Worm (Caenorhabditis elegans) whole organism, L1 larva: ENCODE data around the gene T06E4.7.

ENCODE experiments used
- ama-1 ChIP-seq: fragments of 150-350 bp; optimal IDR thresholded peaks from 2 replicates; lab custom pipeline; 2014
- egl-13 ChIP-seq: sonication (generic microtip); optimal IDR thresholded peaks from 2 replicates; lab custom pipeline; 2016; ENCODE audit warnings: missing genotype, missing genetic modification reagents, missing genetic modification characterization, missing compliant biosample characterization
- egl-27 ChIP-seq, 2 experiments: fragments of 150-350 bp in 1 of 2; sonication (generic microtip); optimal IDR thresholded peaks; 3 replicates each; lab custom pipeline; 2017 to 2018; ENCODE audit warnings: missing biosample characterization in 2 of 2, missing genetic modification characterization in 2 of 2, missing genetic modification reagents in 2 of 2
- mab-9 ChIP-seq: fragments of 200-800 bp; sonication (Bioruptor generic); IDR thresholded peaks from 2 replicates; pipeline ENCODE4 v1.3.6; 2022; ENCODE audit warnings: missing genetic modification reagents, missing genetic modification characterization, missing compliant biosample characterization
- mef-2 ChIP-seq: fragments of 150-350 bp; optimal IDR thresholded peaks from 2 replicates; lab custom pipeline; 2014; ENCODE audit warnings: missing biosample characterization, missing genetic modification characterization
- nhr-11 ChIP-seq: fragments of 150-350 bp; optimal IDR thresholded peaks from 2 replicates; lab custom pipeline; 2014; ENCODE audit warnings: missing biosample characterization, missing genetic modification characterization
- nhr-12 ChIP-seq: sonication (generic microtip); optimal IDR thresholded peaks from 2 replicates; lab custom pipeline; 2017; ENCODE audit warnings: missing biosample characterization, missing genetic modification characterization
- nhr-20 ChIP-seq: sonication (generic microtip); optimal IDR thresholded peaks from 2 replicates; lab custom pipeline; 2016; ENCODE audit warnings: mild to moderate bottlenecking, missing genetic modification characterization, missing compliant biosample characterization
- nhr-71 ChIP-seq: sonication (generic microtip); optimal IDR thresholded peaks from 2 replicates; lab custom pipeline; 2016; ENCODE audit warnings: mild to moderate bottlenecking, missing genetic modification characterization, moderate library complexity, missing compliant biosample characterization
- snpc-4 ChIP-seq: fragments of 150-350 bp; optimal IDR thresholded peaks from 2 replicates; lab custom pipeline; 2014; ENCODE audit warnings: missing biosample characterization, missing genetic modification characterization
- sox-4 ChIP-seq: sonication (generic microtip); optimal IDR thresholded peaks from 2 replicates; lab custom pipeline; 2016; ENCODE audit warnings: missing genetic modification characterization, missing compliant biosample characterization
- sptf-1 ChIP-seq: fragments of 150-350 bp; optimal IDR thresholded peaks from 2 replicates; lab custom pipeline; 2014; ENCODE audit warnings: missing biosample characterization, missing genetic modification characterization
- unc-86 ChIP-seq: sonication (generic microtip); optimal IDR thresholded peaks from 2 replicates; lab custom pipeline; 2016; ENCODE audit warnings: missing genetic modification characterization, missing compliant biosample characterization
- vab-15 ChIP-seq: sonication (generic microtip); optimal IDR thresholded peaks from 2 replicates; lab custom pipeline; 2017; ENCODE audit warnings: missing genotype, mild to moderate bottlenecking, missing genetic modification characterization, missing compliant biosample characterization

ce11 chrV:9620417-9620816 is 5.8 kb upstream of the T06E4.7 start:
- no peak for TF ChIP-seq vab-15 (tag; lab: Kevin White, UChicago)
- no peak for TF ChIP-seq ama-1
- TF ChIP-seq mab-9 (GFP tag; lab: Robert Waterston, UW) = no peak
- TF ChIP-seq egl-27 (tag; optimal IDR thresholded peaks at IDR 0.05; lab: Kevin White, UChicago) = no peak
- no peak for TF ChIP-seq nhr-20
- TF ChIP-seq nhr-12 (tag; lab: Kevin White, UChicago) = no peak
- TF ChIP-seq nhr-11 = no peak
- no peak for TF ChIP-seq sptf-1 (tag; lab: Kevin White, UChicago)
- TF ChIP-seq nhr-71 = no peak
- TF ChIP-seq snpc-4 (tag; lab: Kevin White, UChicago) = no peak
- TF ChIP-seq egl-13 (tag; lab: Kevin White, UChicago) = no peak
- no peak for TF ChIP-seq unc-86 (tag; lab: Kevin White, UChicago)
- no peak for TF ChIP-seq sox-4 (tag; lab: Kevin White, UChicago)
- TF ChIP-seq mef-2 (tag; lab: Kevin White, UChicago) = no peak
